Worm (Caenorhabditis elegans) whole organism, L2 larva: Measurements from ENCODE around the gene fbxa-4.

ENCODE experiments used
- F13H6.1 ChIP-seq: sonication (generic microtip); optimal IDR thresholded peaks from 2 replicates; lab custom pipeline; 2016; ENCODE audit warnings: missing genetic modification characterization, missing compliant biosample characterization
- blmp-1 ChIP-seq: sonication (generic microtip); optimal IDR thresholded peaks from 2 replicates; lab custom pipeline; 2017; ENCODE audit warnings: missing genetic modification characterization, mild to moderate bottlenecking, missing compliant biosample characterization, antibody characterized with exemption, moderate library complexity; ENCODE audit not compliant: insufficient read depth
- ceh-16 ChIP-seq: fragments of 150-350 bp; optimal IDR thresholded peaks from 2 replicates; lab custom pipeline; 2014; ENCODE audit warnings: missing biosample characterization, missing genetic modification characterization
- egl-27 ChIP-seq: sonication (generic microtip); optimal IDR thresholded peaks from 3 replicates; lab custom pipeline; 2017; ENCODE audit warnings: missing biosample characterization, missing genetic modification reagents, missing genetic modification characterization
- lin-11 ChIP-seq: fragments of 150-350 bp; sonication (generic microtip); optimal IDR thresholded peaks from 2 replicates; lab custom pipeline; 2014; ENCODE audit warnings: missing biosample characterization, missing genetic modification characterization, inconsistent platforms, mixed read lengths
- lin-13 ChIP-seq: fragments of 150-350 bp; optimal IDR thresholded peaks from 2 replicates; lab custom pipeline; 2014; ENCODE audit warnings: missing biosample characterization, missing genetic modification reagents, missing genetic modification characterization
- mab-5 ChIP-seq: fragments of 150-350 bp; optimal IDR thresholded peaks from 2 replicates; lab custom pipeline; 2014; ENCODE audit warnings: missing biosample characterization, missing genetic modification characterization
- mdl-1 ChIP-seq, 2 experiments: fragments of 150-350 bp in 1 of 2; sonication (generic microtip) in 1 of 2; optimal IDR thresholded peaks; 2 replicates each; lab custom pipeline; 2017; ENCODE audit warnings: missing biosample characterization in 2 of 2, missing genetic modification characterization in 2 of 2
- nhr-237 ChIP-seq: fragments of 150-350 bp; optimal IDR thresholded peaks from 2 replicates; lab custom pipeline; 2014; ENCODE audit warnings: missing biosample characterization, missing genetic modification characterization
- nhr-77 ChIP-seq: fragments of 150-350 bp; optimal IDR thresholded peaks from 2 replicates; lab custom pipeline; 2014; ENCODE audit warnings: missing biosample characterization, missing genetic modification characterization

ce11 chrII:2417889-2418288 is 2.6 kb upstream of the fbxa-4 start, which contains the start of the genes F42G2.5 and F42G2.7:
- TF ChIP-seq lin-11 (no peak), nhr-237 (tag; lab: Kevin White, UChicago) (no peak), mab-5 (tag; lab: Kevin White, UChicago) (no peak), lin-13 (GFP tag; lab: Kevin White, UChicago) (no peak), nhr-77 (tag; lab: Kevin White, UChicago) (no peak), egl-27 (tag; lab: Kevin White, UChicago) (no peak), F13H6.1 (no peak), blmp-1 (tag; lab: Kevin White, UChicago) (no peak), ceh-16 (no peak), mdl-1 (tag; optimal IDR thresholded peaks at IDR 0.05; lab: Kevin White, UChicago) (no peak)
